Worm (Caenorhabditis elegans) whole organism, young adult: ENCODE results near the gene H21P03.10.

Source experiments
- B0336.3 ChIP-seq: fragments of 200-800 bp; sonication (Bioruptor generic); IDR thresholded peaks from 2 replicates; pipeline ENCODE4 v1.3.6; 2022; ENCODE audit warnings: missing genetic modification characterization, missing compliant biosample characterization
- C17E4.6 ChIP-seq: fragments of 200-800 bp; sonication (Bioruptor generic); IDR thresholded peaks from 2 replicates; pipeline ENCODE4 v1.3.6; 2022; ENCODE audit warnings: missing genetic modification reagents, missing genetic modification characterization, missing compliant biosample characterization
- D2030.7 ChIP-seq: fragments of 200-800 bp; sonication (Bioruptor generic); IDR thresholded peaks from 2 replicates; pipeline ENCODE4 v1.3.6; 2022; ENCODE audit warnings: missing genetic modification reagents, missing genetic modification characterization, missing compliant biosample characterization
- F33H1.4 ChIP-seq: fragments of 200-800 bp; sonication (Bioruptor generic); IDR thresholded peaks from 2 replicates; pipeline ENCODE4 v1.3.6; 2022; ENCODE audit warnings: missing genetic modification reagents, missing genetic modification characterization, missing compliant biosample characterization
- F49E8.2 ChIP-seq: sonication (generic microtip); optimal IDR thresholded peaks from 3 replicates; lab custom pipeline; 2017; ENCODE audit warnings: missing genetic modification characterization, mild to moderate bottlenecking, missing compliant biosample characterization, antibody characterized with exemption, moderate library complexity; ENCODE audit not compliant: insufficient read depth
- K11D2.4 ChIP-seq: fragments of 200-800 bp; sonication (Bioruptor generic); IDR thresholded peaks from 2 replicates; pipeline ENCODE4 v1.3.6; 2022; ENCODE audit warnings: missing genetic modification reagents, missing genetic modification characterization, missing compliant biosample characterization
- ama-1 ChIP-seq, 3 experiments: fragments of 150-350 bp in 1 of 3; sonication (generic microtip) in 2 of 3; optimal IDR thresholded peaks; 2 replicates each; lab custom pipeline; 2014 to 2018; ENCODE audit warnings: missing biosample characterization in 2 of 3, missing genetic modification characterization in 2 of 3, missing genetic modification reagents in 2 of 3
- attf-5 ChIP-seq: fragments of 200-800 bp; sonication (Bioruptor generic); optimal IDR thresholded peaks from 2 replicates; lab custom pipeline; 2018; ENCODE audit warnings: mild to moderate bottlenecking, missing genetic modification characterization, missing compliant biosample characterization
- ccch-3 ChIP-seq: fragments of 200-800 bp; sonication (Bioruptor generic); optimal IDR thresholded peaks from 2 replicates; lab custom pipeline; 2018; ENCODE audit warnings: mild to moderate bottlenecking, missing genetic modification characterization, missing compliant biosample characterization
- cebp-1 ChIP-seq, 2 experiments: fragments of 200-800 bp in 1 of 2; sonication (Bioruptor generic) in 1 of 2; sonication (generic microtip) in 1 of 2; IDR thresholded peaks in 1 of 2; optimal IDR thresholded peaks in 1 of 2; 2 replicates each; pipeline versions ENCODE4 v1.3.6 to Lab custom; 2017 to 2022; ENCODE audit warnings: missing compliant biosample characterization in 2 of 2, missing genetic modification characterization in 2 of 2, mild to moderate bottlenecking in 1 of 2, missing genetic modification reagents in 1 of 2, moderate library complexity in 1 of 2
- cebp-2 ChIP-seq: fragments of 200-800 bp; sonication (Bioruptor generic); IDR thresholded peaks from 2 replicates; pipeline ENCODE4 v1.3.6; 2022; ENCODE audit warnings: missing genetic modification characterization, missing compliant biosample characterization
- ceh-27 ChIP-seq: fragments of 200-800 bp; sonication (Bioruptor generic); optimal IDR thresholded peaks from 2 replicates; lab custom pipeline; 2018; ENCODE audit warnings: mild to moderate bottlenecking, missing genetic modification characterization, moderate library complexity, missing compliant biosample characterization
- dpl-1 ChIP-seq: fragments of 150-350 bp; optimal IDR thresholded peaks from 2 replicates; lab custom pipeline; 2014; ENCODE audit warnings: missing biosample characterization, missing genetic modification reagents, missing genetic modification characterization
- egl-18 ChIP-seq: fragments of 200-800 bp; sonication (Bioruptor generic); IDR thresholded peaks from 2 replicates; pipeline ENCODE4 v1.3.6; 2022; ENCODE audit warnings: missing genetic modification reagents, missing genetic modification characterization, missing compliant biosample characterization
- egrh-3 ChIP-seq: fragments of 200-800 bp; sonication (Bioruptor generic); IDR thresholded peaks from 2 replicates; pipeline ENCODE4 v1.3.6; 2022; ENCODE audit warnings: missing genetic modification reagents, missing genetic modification characterization, missing compliant biosample characterization
- ekl-4 ChIP-seq: fragments of 200-800 bp; sonication (Bioruptor generic); IDR thresholded peaks from 2 replicates; pipeline ENCODE4 v1.3.6; 2022; ENCODE audit warnings: missing genetic modification reagents, missing genetic modification characterization, missing compliant biosample characterization
- him-1 ChIP-seq: sonication (generic microtip); optimal IDR thresholded peaks from 2 replicates; lab custom pipeline; 2016; ENCODE audit warnings: missing genotype, missing genetic modification reagents, missing genetic modification characterization, missing compliant biosample characterization
- hsf-1 ChIP-seq: fragments of 200-800 bp; sonication (Bioruptor generic); IDR thresholded peaks from 2 replicates; pipeline ENCODE4 v1.3.6; 2022; ENCODE audit warnings: missing genetic modification reagents, missing genetic modification characterization, missing compliant biosample characterization
- lag-1 ChIP-seq: fragments of 200-800 bp; sonication (Bioruptor generic); IDR thresholded peaks from 2 replicates; pipeline ENCODE4 v1.3.6; 2022; ENCODE audit warnings: missing genetic modification reagents, missing genetic modification characterization, missing compliant biosample characterization
- let-607 ChIP-seq, 2 experiments: fragments of 200-800 bp in 1 of 2; sonication (Bioruptor generic) in 1 of 2; sonication (generic microtip) in 1 of 2; optimal IDR thresholded peaks; 2 replicates each; lab custom pipeline; 2016 to 2018; ENCODE audit warnings: mild to moderate bottlenecking in 2 of 2, missing compliant biosample characterization in 2 of 2, missing genetic modification characterization in 2 of 2, moderate library complexity in 2 of 2, missing genotype in 1 of 2
- lin-35 ChIP-seq, 3 experiments: fragments of 150-350 bp in 2 of 3; sonication (generic microtip) in 1 of 3; optimal IDR thresholded peaks; 2 replicates each; lab custom pipeline; 2014 to 2018; ENCODE audit warnings: missing biosample characterization in 3 of 3, missing genetic modification characterization in 3 of 3, missing genetic modification reagents in 3 of 3
- lin-40 ChIP-seq: sonication (generic microtip); optimal IDR thresholded peaks from 2 replicates; lab custom pipeline; 2016; ENCODE audit warnings: missing genetic modification characterization, mild to moderate bottlenecking, missing compliant biosample characterization, missing genotype, missing genetic modification reagents
- lin-54 ChIP-seq: fragments of 200-800 bp; sonication (Bioruptor generic); optimal IDR thresholded peaks from 2 replicates; lab custom pipeline; 2018; ENCODE audit warnings: mild to moderate bottlenecking, missing genetic modification characterization, missing compliant biosample characterization
- lsl-1 ChIP-seq: fragments of 200-800 bp; sonication (Bioruptor generic); optimal IDR thresholded peaks from 2 replicates; lab custom pipeline; 2018; ENCODE audit warnings: mild to moderate bottlenecking, missing genetic modification characterization, moderate library complexity, missing compliant biosample characterization
- madf-6 ChIP-seq: fragments of 200-800 bp; sonication (Bioruptor generic); IDR thresholded peaks from 2 replicates; pipeline ENCODE4 v1.3.6; 2022; ENCODE audit warnings: missing genetic modification reagents, missing genetic modification characterization, missing compliant biosample characterization
- mcd-1 ChIP-seq: fragments of 200-800 bp; sonication (Bioruptor generic); IDR thresholded peaks from 2 replicates; pipeline ENCODE4 v1.3.6; 2022; ENCODE audit warnings: missing genetic modification reagents, missing genetic modification characterization, missing compliant biosample characterization
- nfya-1 ChIP-seq: sonication (generic microtip); optimal IDR thresholded peaks from 2 replicates; lab custom pipeline; 2017; ENCODE audit warnings: antibody characterized with exemption, missing compliant biosample characterization, missing genetic modification characterization, borderline replicate concordance; ENCODE audit not compliant: insufficient read depth
- nhr-27 ChIP-seq: fragments of 200-800 bp; sonication (Bioruptor generic); optimal IDR thresholded peaks from 2 replicates; lab custom pipeline; 2018; ENCODE audit warnings: mild to moderate bottlenecking, missing genetic modification characterization, moderate library complexity, missing compliant biosample characterization
- nhr-80 ChIP-seq: sonication (generic microtip); optimal IDR thresholded peaks from 2 replicates; lab custom pipeline; 2016; ENCODE audit warnings: missing genetic modification characterization, missing compliant biosample characterization
- pbrm-1 ChIP-seq: fragments of 200-800 bp; sonication (Bioruptor generic); IDR thresholded peaks from 2 replicates; pipeline ENCODE4 v1.3.6; 2022; ENCODE audit warnings: missing genetic modification reagents, missing genetic modification characterization, missing compliant biosample characterization
- rcor-1 ChIP-seq: fragments of 200-800 bp; sonication (Bioruptor generic); IDR thresholded peaks from 2 replicates; pipeline ENCODE4 v1.3.6; 2022; ENCODE audit warnings: missing genetic modification reagents, missing genetic modification characterization, missing compliant biosample characterization
- repo-1 ChIP-seq: sonication (generic microtip); optimal IDR thresholded peaks from 2 replicates; lab custom pipeline; 2017; ENCODE audit warnings: mild to moderate bottlenecking, missing genetic modification characterization, missing compliant biosample characterization
- rpc-1 ChIP-seq, 2 experiments: fragments of 150-350 bp in 1 of 2; sonication (generic microtip) in 1 of 2; optimal IDR thresholded peaks; 2 replicates each; lab custom pipeline; 2014 to 2018; ENCODE audit warnings: missing biosample characterization in 1 of 2, missing genetic modification characterization in 1 of 2, missing genetic modification reagents in 1 of 2, missing genotype in 1 of 2
- snpc-1.3 ChIP-seq: sonication (generic microtip); optimal IDR thresholded peaks from 2 replicates; lab custom pipeline; 2017; ENCODE audit warnings: missing genetic modification characterization, mild to moderate bottlenecking, missing compliant biosample characterization, antibody characterized with exemption, moderate library complexity, missing genotype, missing genetic modification reagents; ENCODE audit not compliant: insufficient read depth
- snpc-4 ChIP-seq, 5 experiments: fragments of 150-350 bp in 1 of 5; sonication (generic microtip) in 4 of 5; optimal IDR thresholded peaks; 2 replicates each; lab custom pipeline; 2014 to 2018; ENCODE audit warnings: missing genetic modification characterization in 5 of 5, missing biosample characterization in 3 of 5, antibody characterized with exemption in 2 of 5, mild to moderate bottlenecking in 2 of 5, missing compliant biosample characterization in 2 of 5, missing genotype in 2 of 5, moderate library complexity in 2 of 5, missing genetic modification reagents in 1 of 5
- somi-1 ChIP-seq: fragments of 200-800 bp; sonication (Bioruptor generic); optimal IDR thresholded peaks from 2 replicates; lab custom pipeline; 2018; ENCODE audit warnings: mild to moderate bottlenecking, missing genetic modification characterization, missing compliant biosample characterization
- tbp1 ChIP-seq: fragments of 200-800 bp; sonication (Bioruptor generic); optimal IDR thresholded peaks from 2 replicates; lab custom pipeline; 2018; ENCODE audit warnings: mild to moderate bottlenecking, missing genetic modification characterization, missing compliant biosample characterization
- tlf-1 ChIP-seq: fragments of 200-800 bp; sonication (Bioruptor generic); optimal IDR thresholded peaks from 2 replicates; lab custom pipeline; 2018; ENCODE audit warnings: mild to moderate bottlenecking, missing genetic modification characterization, missing compliant biosample characterization
- ztf-3 ChIP-seq: fragments of 200-800 bp; sonication (Bioruptor generic); optimal IDR thresholded peaks from 2 replicates; lab custom pipeline; 2018; ENCODE audit warnings: mild to moderate bottlenecking, missing genetic modification characterization, missing compliant biosample characterization

H21P03.10 gene

ce11 chrIV:11479095-11479494 lies 21.4 kb upstream of the H21P03.10 start, which contains the start of gene catp-8 (continued):
- peak; percentile 56 for TF ChIP-seq tlf-1
- TF ChIP-seq F33H1.4 (GFP tag; lab: Robert Waterston, UW): peak; percentile 28; the same call in 1 of the 2 replicates
- no peak for TF ChIP-seq somi-1
- TF ChIP-seq tbp1 (GFP tag; lab: Kevin White, UChicago): peak; percentile 6
- TF ChIP-seq C17E4.6: no peak
- TF ChIP-seq hsf-1 (GFP tag; lab: Robert Waterston, UW): peak; percentile 66
- no peak for TF ChIP-seq cebp-1 (GFP tag; IDR thresholded peaks at IDR 0.05; lab: Robert Waterston, UW)
- peak; percentile 25 for TF ChIP-seq cebp-1 (tag; optimal IDR thresholded peaks at IDR 0.05; lab: Kevin White, UChicago)
- no peak for TF ChIP-seq nfya-1 (tag; lab: Kevin White, UChicago)
- peak; percentile 20 for TF ChIP-seq ama-1 (optimal IDR thresholded peaks at IDR 0.05; lab: Kevin White, UChicago)
- peak in 1 of 2 experiments; percentile 71 for TF ChIP-seq ama-1 (GFP tag; optimal IDR thresholded peaks at IDR 0.05; lab: Kevin White, UChicago)
- no peak for TF ChIP-seq him-1 (tag; lab: Kevin White, UChicago)
- peak; percentile 29 for TF ChIP-seq repo-1 (tag; lab: Kevin White, UChicago)
- TF ChIP-seq let-607 (tag; optimal IDR thresholded peaks at IDR 0.05; lab: Kevin White, UChicago): peak in 1 of 2 experiments; percentile 14
- TF ChIP-seq ztf-3 (GFP tag; lab: Kevin White, UChicago): no peak
- peak; percentile 57; the same call in 1 of the 2 replicates for TF ChIP-seq B0336.3 (GFP tag; lab: Robert Waterston, UW)
- 0 out of 2 replicates have a peak, but pooled peaks have one; percentile 14 for TF ChIP-seq egl-18 (GFP tag; lab: Robert Waterston, UW)
- TF ChIP-seq egrh-3 (GFP tag; lab: Robert Waterston, UW): no peak
- peak; percentile 8; the same call in 1 of the 2 replicates for TF ChIP-seq pbrm-1 (GFP tag; lab: Robert Waterston, UW)
- TF ChIP-seq cebp-2 (GFP tag; lab: Robert Waterston, UW): 0 out of 2 replicates have a peak, but pooled peaks have one; percentile 41

- peak; percentile 61 for TF ChIP-seq dpl-1 (GFP tag; lab: Kevin White, UChicago)
- no peak for TF ChIP-seq ccch-3
- peak; percentile 53 for TF ChIP-seq F33H1.4 (GFP tag; lab: Robert Waterston, UW)
- peak; percentile 53; the same call in 1 of the 2 replicates for TF ChIP-seq pbrm-1 (GFP tag; lab: Robert Waterston, UW)
- no peak for TF ChIP-seq rcor-1 (GFP tag; lab: Robert Waterston, UW)
- TF ChIP-seq ceh-27: peak; percentile 4
- TF ChIP-seq lin-35 (GFP tag; optimal IDR thresholded peaks at IDR 0.05; lab: Kevin White, UChicago): peak in 1 of 3 experiments; percentile 61
- TF ChIP-seq rpc-1 (optimal IDR thresholded peaks at IDR 0.05; lab: Kevin White, UChicago): peak; percentile 34
- no peak for TF ChIP-seq rpc-1 (tag; optimal IDR thresholded peaks at IDR 0.05; lab: Kevin White, UChicago)
- TF ChIP-seq attf-5: peak; percentile 43
- TF ChIP-seq madf-6: 0 out of 2 replicates have a peak, but pooled peaks have one; percentile 33
- no peak for TF ChIP-seq nhr-80 (tag; lab: Kevin White, UChicago)
- peak; percentile 32; the same call in 1 of the 2 replicates for TF ChIP-seq cebp-1 (GFP tag; IDR thresholded peaks at IDR 0.05; lab: Robert Waterston, UW)
- TF ChIP-seq cebp-1 (tag; optimal IDR thresholded peaks at IDR 0.05; lab: Kevin White, UChicago): peak; percentile 79
- TF ChIP-seq K11D2.4 (GFP tag; lab: Robert Waterston, UW): no peak
- 0 out of 2 replicates have a peak, but pooled peaks have one; percentile 34 for TF ChIP-seq ekl-4 (GFP tag; lab: Robert Waterston, UW)
- no peak for TF ChIP-seq somi-1
- TF ChIP-seq snpc-1.3 (tag; lab: Kevin White, UChicago): peak; percentile 51
- no peak for TF ChIP-seq lag-1 (GFP tag; lab: Robert Waterston, UW)
- peak; percentile 47 for TF ChIP-seq D2030.7
- TF ChIP-seq F49E8.2: peak; percentile 23
- TF ChIP-seq lin-54 (GFP tag; lab: Kevin White, UChicago): peak; percentile 73
- TF ChIP-seq mcd-1: peak; percentile 32; the same call in 1 of the 2 replicates
- peak; percentile 39 for TF ChIP-seq lsl-1
- TF ChIP-seq snpc-4 (GFP tag; optimal IDR thresholded peaks at IDR 0.05; lab: Kevin White, UChicago): peak; percentile 12
- peak in 3 of 4 experiments; percentile 1 to 42 (median 30) for TF ChIP-seq snpc-4 (tag; optimal IDR thresholded peaks at IDR 0.05; lab: Kevin White, UChicago)
- TF ChIP-seq tbp1 (GFP tag; lab: Kevin White, UChicago): peak; percentile 44
- peak; percentile 59 for TF ChIP-seq lin-40
- TF ChIP-seq nhr-27 (tag; lab: Kevin White, UChicago): no peak
- peak in 1 of 2 experiments; percentile 12 for TF ChIP-seq let-607 (tag; optimal IDR thresholded peaks at IDR 0.05; lab: Kevin White, UChicago)
Observed at ce11 chrIV:11480027-11480896, 20.3 kb upstream of the H21P03.10 start, which contains the start of the genes mbf-1 and nse-4. TSS of gene mbf-1 (minus strand) at chrIV:11480369. TSS of gene nse-4 (plus strand) at chrIV:11480846.
